Worm (Caenorhabditis elegans) whole organism, midembryonic: ENCODE results near the gene ceh-34.

Source experiments
- T22C8.4 ChIP-seq: fragments of 200-800 bp; sonication (Bioruptor generic); IDR thresholded peaks from 2 replicates; pipeline ENCODE4 v1.3.6; 2022; ENCODE audit warnings: missing genetic modification characterization, missing compliant biosample characterization
- cog-1 ChIP-seq: sonication (generic microtip); optimal IDR thresholded peaks from 2 replicates; lab custom pipeline; 2016; ENCODE audit warnings: missing genetic modification characterization, missing compliant biosample characterization
- flt-1 ChIP-seq: fragments of 200-800 bp; sonication (Bioruptor generic); IDR thresholded peaks from 2 replicates; pipeline ENCODE4 v1.3.6; 2022; ENCODE audit warnings: missing genetic modification characterization, missing compliant biosample characterization
- klf-2 ChIP-seq: fragments of 200-800 bp; sonication (Bioruptor generic); conservative IDR thresholded peaks from 2 replicates; pipeline ENCODE4 v1.3.6; 2022; ENCODE audit warnings: missing genetic modification reagents, missing genetic modification characterization, missing compliant biosample characterization
- med-1 ChIP-seq: sonication (generic microtip); optimal IDR thresholded peaks from 2 replicates; lab custom pipeline; 2017; ENCODE audit warnings: missing genetic modification characterization, mild to moderate bottlenecking, missing compliant biosample characterization, antibody characterized with exemption, missing genetic modification reagents; ENCODE audit not compliant: insufficient read depth
- ztf-23 ChIP-seq: fragments of 200-800 bp; sonication (Bioruptor generic); IDR thresholded peaks from 2 replicates; pipeline ENCODE4 v1.3.6; 2022; ENCODE audit warnings: missing genetic modification reagents, missing genetic modification characterization, missing compliant biosample characterization
- ztf-29 ChIP-seq: fragments of 200-800 bp; sonication (Bioruptor generic); IDR thresholded peaks from 2 replicates; pipeline ENCODE4 v1.3.6; 2022; ENCODE audit warnings: missing genetic modification reagents, missing genetic modification characterization, missing compliant biosample characterization

DNA sequence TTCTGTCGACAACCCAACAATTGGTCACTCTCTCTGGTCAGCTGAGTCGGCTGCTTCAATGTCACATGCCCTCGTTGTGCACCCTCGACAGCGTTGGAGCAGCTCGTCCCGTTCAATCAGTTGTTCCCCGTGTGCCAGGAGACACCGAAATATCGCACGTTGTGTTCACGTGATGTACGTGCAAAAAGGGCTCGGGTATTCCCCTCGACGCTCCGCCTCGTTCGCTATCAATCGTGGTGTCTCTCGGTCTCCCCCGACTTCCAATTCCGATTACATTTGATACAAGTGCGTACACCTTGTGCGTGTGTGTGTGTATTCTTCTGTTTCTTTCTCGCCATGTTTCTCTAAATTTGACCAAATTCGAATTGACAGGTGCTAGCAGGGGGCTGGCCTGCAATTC, 47.9 kb downstream of the ceh-34 start:
- TF ChIP-seq med-1 (GFP tag; lab: Kevin White, UChicago) (no peak), T22C8.4 (no peak), ztf-29 (GFP tag; lab: Robert Waterston, UW) (no peak), ztf-23 (no peak), klf-2 (GFP tag; lab: Robert Waterston, UW) (no peak), flt-1 (GFP tag; lab: Robert Waterston, UW) (no peak), cog-1 (tag; lab: Kevin White, UChicago) (peak; percentile 12)
